Fruit fly (Drosophila melanogaster) whole organism, embryonic: Measurements from ENCODE around the gene CG6937.

Experiments
- CG10209 ChIP-seq: fragments of 200-800 bp; sonication (Bioruptor generic); optimal IDR thresholded peaks from 3 replicates; lab custom pipeline; 2017; ENCODE audit warnings: missing biosample characterization, mild to moderate bottlenecking, missing genetic modification characterization, missing genetic modification reagents
- CG10654 ChIP-seq: fragments of 200-800 bp; sonication (Bioruptor generic); optimal IDR thresholded peaks from 2 replicates; lab custom pipeline; 2016; ENCODE audit warnings: missing biosample characterization, missing genetic modification characterization
- CG10979 ChIP-seq: fragments of 200-800 bp; sonication (Bioruptor generic); optimal IDR thresholded peaks from 2 replicates; lab custom pipeline; 2018; ENCODE audit warnings: missing biosample characterization, mild to moderate bottlenecking, missing genetic modification characterization, moderate library complexity
- CG11723 ChIP-seq: fragments of 200-800 bp; sonication (Bioruptor generic); optimal IDR thresholded peaks from 2 replicates; lab custom pipeline; 2017; ENCODE audit warnings: missing biosample characterization, mild to moderate bottlenecking, missing genetic modification characterization
- CG12236 ChIP-seq: fragments of 200-800 bp; sonication (Bioruptor generic); optimal IDR thresholded peaks from 2 replicates; lab custom pipeline; 2016; ENCODE audit warnings: missing biosample characterization, missing genetic modification characterization
- CG12659 ChIP-seq: fragments of 200-800 bp; sonication (Bioruptor generic); optimal IDR thresholded peaks from 3 replicates; lab custom pipeline; 2017; ENCODE audit warnings: mild to moderate bottlenecking, missing biosample characterization, missing genetic modification reagents, missing genetic modification characterization
- CG15011 ChIP-seq: fragments of 200-800 bp; sonication (Bioruptor generic); optimal IDR thresholded peaks from 3 replicates; lab custom pipeline; 2018; ENCODE audit warnings: missing biosample characterization, mild to moderate bottlenecking, missing genetic modification characterization
- CG15696 ChIP-seq: fragments of 200-800 bp; sonication (Bioruptor generic); optimal IDR thresholded peaks from 2 replicates; lab custom pipeline; 2019; ENCODE audit warnings: missing biosample characterization, mild to moderate bottlenecking, missing genetic modification characterization, moderate library complexity
- CG18262 ChIP-seq: fragments of 200-800 bp; optimal IDR thresholded peaks from 3 replicates; lab custom pipeline; 2019; ENCODE audit warnings: missing biosample characterization, mild to moderate bottlenecking, missing genetic modification characterization, moderate library complexity
- CG30403 ChIP-seq: fragments of 200-800 bp; sonication (Bioruptor generic); optimal IDR thresholded peaks from 3 replicates; lab custom pipeline; 2016; ENCODE audit warnings: missing biosample characterization, missing genetic modification characterization
- CG31365 ChIP-seq: fragments of 200-800 bp; sonication (Bioruptor generic); optimal IDR thresholded peaks from 2 replicates; lab custom pipeline; 2018; ENCODE audit warnings: missing biosample characterization, mild to moderate bottlenecking, missing genetic modification characterization
- CG31441 ChIP-seq: fragments of 200-800 bp; sonication (Bioruptor generic); IDR thresholded peaks from 2 replicates; pipeline ENCODE4 v1.3.6; 2022; ENCODE audit warnings: missing biosample characterization, missing genetic modification characterization
- CG34224 ChIP-seq: fragments of 200-800 bp; sonication (Bioruptor generic); IDR thresholded peaks from 3 replicates; pipeline ENCODE4 v1.3.6; 2022; ENCODE audit warnings: missing biosample characterization, missing genetic modification characterization; ENCODE audit not compliant: partially characterized antibody
- CG6175 ChIP-seq: fragments of 200-800 bp; sonication (Bioruptor generic); IDR thresholded peaks from 3 replicates; pipeline ENCODE4 v1.3.6; 2022; ENCODE audit warnings: missing biosample characterization, missing genetic modification characterization
- CG6683 ChIP-seq: fragments of 200-800 bp; sonication (Bioruptor generic); optimal IDR thresholded peaks from 2 replicates; lab custom pipeline; 2017; ENCODE audit warnings: missing biosample characterization, mild to moderate bottlenecking, missing genetic modification characterization, missing genetic modification reagents
- CG7271 ChIP-seq: fragments of 200-800 bp; sonication (Bioruptor generic); optimal IDR thresholded peaks from 2 replicates; lab custom pipeline; 2018; ENCODE audit warnings: missing biosample characterization, mild to moderate bottlenecking, missing genetic modification characterization, moderate library complexity
- CG9437 ChIP-seq: fragments of 200-800 bp; sonication (Bioruptor generic); optimal IDR thresholded peaks from 2 replicates; lab custom pipeline; 2018; ENCODE audit warnings: missing biosample characterization, mild to moderate bottlenecking, missing genetic modification characterization
- CHES-1-like ChIP-seq: fragments of 200-800 bp; sonication (Bioruptor generic); optimal IDR thresholded peaks from 2 replicates; lab custom pipeline; 2016; ENCODE audit warnings: missing biosample characterization, missing genetic modification characterization
- CTCF ChIP-seq: fragments of 200-800 bp; sonication (Bioruptor generic); optimal IDR thresholded peaks from 2 replicates; lab custom pipeline; 2017; ENCODE audit warnings: missing biosample characterization, mild to moderate bottlenecking, missing genetic modification characterization, moderate library complexity
- CrebB ChIP-seq: fragments of 200-800 bp; sonication (Bioruptor generic); optimal IDR thresholded peaks from 3 replicates; lab custom pipeline; 2018; ENCODE audit warnings: missing biosample characterization, mild to moderate bottlenecking, missing genetic modification characterization
- D ChIP-seq, 2 experiments: fragments of 200-800 bp in 1 of 2; fragments of >200 bp in 1 of 2; sonication (Bioruptor generic) in 1 of 2; optimal IDR thresholded peaks; 2 replicates in 1 of 2; 3 replicates in 1 of 2; lab custom pipeline; 2017; ENCODE audit warnings: mild to moderate bottlenecking in 1 of 2, missing biosample characterization in 1 of 2, missing genetic modification characterization in 1 of 2, missing genetic modification reagents in 1 of 2
- Dref ChIP-seq: fragments of 200-800 bp; sonication (Bioruptor generic); IDR thresholded peaks from 2 replicates; pipeline ENCODE4 v1.3.6; 2022; ENCODE audit warnings: missing biosample characterization, missing genetic modification characterization
- HHEX ChIP-seq: fragments of 200-800 bp; sonication (Bioruptor generic); optimal IDR thresholded peaks from 3 replicates; lab custom pipeline; 2017; ENCODE audit warnings: missing biosample characterization, mild to moderate bottlenecking, missing genetic modification characterization, missing genetic modification reagents
- Hey ChIP-seq: fragments of 200-800 bp; sonication (Bioruptor generic); optimal IDR thresholded peaks from 3 replicates; lab custom pipeline; 2018; ENCODE audit warnings: missing biosample characterization, mild to moderate bottlenecking, missing genetic modification characterization
- Hr3 ChIP-seq: fragments of 200-800 bp; sonication (Bioruptor generic); optimal IDR thresholded peaks from 3 replicates; lab custom pipeline; 2016; ENCODE audit warnings: missing biosample characterization, missing genetic modification characterization
- Hr51 ChIP-seq, 2 experiments: fragments of 200-800 bp; sonication (Bioruptor generic); optimal IDR thresholded peaks; 2 replicates in 1 of 2; 3 replicates in 1 of 2; lab custom pipeline; 2016 to 2018; ENCODE audit warnings: missing biosample characterization in 2 of 2, missing genetic modification characterization in 2 of 2, mild to moderate bottlenecking in 1 of 2, moderate library complexity in 1 of 2
- Max ChIP-seq: fragments of 200-800 bp; sonication (Bioruptor generic); optimal IDR thresholded peaks from 2 replicates; lab custom pipeline; 2016; ENCODE audit warnings: missing biosample characterization, mild to moderate bottlenecking, missing genetic modification characterization
- Med ChIP-seq: fragments of 200-800 bp; sonication (Bioruptor generic); peaks from one replicate; lab custom pipeline; 2016; ENCODE audit warnings: missing biosample characterization, missing genetic modification characterization, mild to moderate bottlenecking, inconsistent platforms, moderate library complexity
- Mrtf ChIP-seq: fragments of 200-800 bp; sonication (Bioruptor generic); IDR thresholded peaks from 3 replicates; pipeline ENCODE4 v1.3.6; 2022; ENCODE audit warnings: missing biosample characterization, missing genetic modification characterization
- Sox102F ChIP-seq: fragments of 200-800 bp; sonication (Bioruptor generic); optimal IDR thresholded peaks from 2 replicates; lab custom pipeline; 2018; ENCODE audit warnings: missing biosample characterization, mild to moderate bottlenecking, missing genetic modification characterization, moderate library complexity
- YL-1 ChIP-seq: fragments of 200-800 bp; sonication (Bioruptor generic); optimal IDR thresholded peaks from 3 replicates; lab custom pipeline; 2017; ENCODE audit warnings: missing biosample characterization, mild to moderate bottlenecking, missing genetic modification characterization
- bsh ChIP-seq, 2 experiments: fragments of 200-800 bp; sonication (Bioruptor generic); optimal IDR thresholded peaks; 2 replicates each; lab custom pipeline; 2017 to 2018; ENCODE audit warnings: mild to moderate bottlenecking in 2 of 2, missing biosample characterization in 2 of 2, missing genetic modification characterization in 2 of 2, moderate library complexity in 1 of 2
- btn ChIP-seq: fragments of 200-800 bp; sonication (Bioruptor generic); optimal IDR thresholded peaks from 2 replicates; lab custom pipeline; 2016; ENCODE audit warnings: missing biosample characterization, missing genetic modification characterization
- ci ChIP-seq: fragments of 200-800 bp; sonication (Bioruptor generic); IDR thresholded peaks from 3 replicates; pipeline ENCODE4 v1.3.6; 2022; ENCODE audit warnings: missing biosample characterization, missing genetic modification characterization
- dm ChIP-seq: fragments of 200-800 bp; sonication (Bioruptor generic); optimal IDR thresholded peaks from 3 replicates; lab custom pipeline; 2016; ENCODE audit warnings: missing biosample characterization, missing genetic modification characterization
- gce ChIP-seq: fragments of 200-800 bp; sonication (Bioruptor generic); IDR thresholded peaks from 3 replicates; pipeline ENCODE4 v1.3.6; 2022; ENCODE audit warnings: missing biosample characterization, missing genetic modification characterization
- gt ChIP-seq: fragments of 200-800 bp; sonication (Bioruptor generic); IDR thresholded peaks from 2 replicates; pipeline ENCODE4 v1.3.6; 2022; ENCODE audit warnings: missing biosample characterization, missing genetic modification characterization
- ham ChIP-seq: fragments of 200-800 bp; sonication (Bioruptor generic); IDR thresholded peaks from 2 replicates; pipeline ENCODE4 v1.3.6; 2022; ENCODE audit warnings: missing biosample characterization, missing genetic modification characterization
- hkb ChIP-seq, 2 experiments: fragments of 200-800 bp in 1 of 2; fragments of >200 bp in 1 of 2; sonication (Bioruptor generic) in 1 of 2; IDR thresholded peaks in 1 of 2; optimal IDR thresholded peaks in 1 of 2; 2 replicates each; pipeline versions ENCODE4 v1.3.6 to Lab custom; 2017 to 2022; ENCODE audit warnings: missing biosample characterization in 1 of 2, missing genetic modification characterization in 1 of 2
- ind ChIP-seq: fragments of 200-800 bp; sonication (Bioruptor generic); optimal IDR thresholded peaks from 3 replicates; lab custom pipeline; 2016; ENCODE audit warnings: missing biosample characterization, missing genetic modification characterization
- odd ChIP-seq: fragments of 200-800 bp; sonication (Bioruptor generic); optimal IDR thresholded peaks from 2 replicates; lab custom pipeline; 2017; ENCODE audit warnings: missing biosample characterization, mild to moderate bottlenecking, missing genetic modification characterization
- pzg ChIP-seq: fragments of 200-800 bp; sonication (Bioruptor generic); optimal IDR thresholded peaks from 3 replicates; lab custom pipeline; 2018; ENCODE audit warnings: missing biosample characterization, mild to moderate bottlenecking, missing genetic modification characterization, moderate library complexity
- rib ChIP-seq: fragments of 200-800 bp; sonication (Bioruptor generic); IDR thresholded peaks from 2 replicates; pipeline ENCODE4 v1.3.6; 2022; ENCODE audit warnings: missing biosample characterization, missing genetic modification characterization
- salm ChIP-seq: fragments of 200-800 bp; sonication (Bioruptor generic); optimal IDR thresholded peaks from 2 replicates; lab custom pipeline; 2018; ENCODE audit warnings: missing biosample characterization, mild to moderate bottlenecking, missing genetic modification characterization
- sim ChIP-seq: fragments of 200-800 bp; sonication (Bioruptor generic); IDR thresholded peaks from 2 replicates; pipeline ENCODE4 v1.3.6; 2022; ENCODE audit warnings: missing biosample characterization, missing genetic modification characterization
- sima ChIP-seq: fragments of 200-800 bp; sonication (Bioruptor generic); optimal IDR thresholded peaks from 2 replicates; lab custom pipeline; 2016; ENCODE audit warnings: missing biosample characterization, missing genetic modification characterization
- slbo ChIP-seq: fragments of 200-800 bp; sonication (Bioruptor generic); IDR thresholded peaks from 2 replicates; pipeline ENCODE4 v1.3.6; 2022; ENCODE audit warnings: missing biosample characterization, missing genetic modification characterization
- unpg ChIP-seq: fragments of 200-800 bp; sonication (Bioruptor generic); optimal IDR thresholded peaks from 3 replicates; lab custom pipeline; 2018; ENCODE audit warnings: missing biosample characterization, mild to moderate bottlenecking, missing genetic modification characterization, moderate library complexity
- vvl ChIP-seq: fragments of 200-800 bp; sonication (Bioruptor generic); IDR thresholded peaks from 2 replicates; pipeline ENCODE4 v1.3.6; 2022; ENCODE audit warnings: missing biosample characterization, missing genetic modification characterization
- zfh1 ChIP-seq: fragments of 200-800 bp; sonication (Bioruptor generic); IDR thresholded peaks from 3 replicates; pipeline ENCODE4 v1.3.6; 2022; ENCODE audit warnings: missing biosample characterization, missing genetic modification characterization

CG6937 gene

DNA sequence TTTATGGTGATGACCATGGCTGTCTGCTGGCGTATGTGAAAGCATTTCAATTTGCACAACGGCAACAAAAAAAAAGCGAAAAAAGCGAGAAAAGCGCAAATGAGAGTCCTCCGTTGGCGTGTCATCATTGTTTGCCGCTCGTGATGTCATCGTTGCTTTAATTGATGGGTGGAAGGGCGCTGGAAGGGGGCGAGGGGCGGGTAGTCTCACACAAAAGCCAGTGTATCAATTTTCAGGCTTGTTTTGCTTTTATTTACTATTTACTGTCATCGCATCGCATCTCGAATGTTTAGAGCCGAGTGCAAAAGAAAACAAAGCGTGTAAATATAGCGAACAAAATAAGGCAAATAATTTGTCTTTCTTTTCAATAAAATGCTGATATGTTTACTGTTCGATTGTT is 4.7 kb downstream of the CG6937 start (continued):
- TF ChIP-seq pzg (GFP tag; lab: Kevin White, UChicago) = no peak
- no peak for TF ChIP-seq CG6175
- peak; percentile 8 for TF ChIP-seq CG11723 (GFP tag; lab: Kevin White, UChicago)
- no peak for TF ChIP-seq dm (GFP tag; lab: Kevin White, UChicago)
- TF ChIP-seq Mrtf (GFP tag; lab: Robert Waterston, UW) = peak; percentile 31; the same call in 1 of the 3 replicates
- TF ChIP-seq gt = no peak
- TF ChIP-seq CG7271 (tag; lab: Kevin White, UChicago) = peak; percentile 62
- peak; percentile 25 for TF ChIP-seq CG15011 (GFP tag; lab: Kevin White, UChicago)
- TF ChIP-seq CG31441 = peak; percentile 42
- TF ChIP-seq CrebB (tag; lab: Kevin White, UChicago) = peak; percentile 50
- TF ChIP-seq hkb (optimal IDR thresholded peaks at IDR 0.05; lab: Kevin White, UChicago) = no peak
- TF ChIP-seq hkb (GFP tag; IDR thresholded peaks at IDR 0.05; lab: Robert Waterston, UW) = peak; percentile 31; the same call in 1 of the 2 replicates
- no peak for TF ChIP-seq CG30403 (GFP tag; lab: Kevin White, UChicago)
- peak in 1 of 2 experiments; percentile 9 for TF ChIP-seq Hr51 (GFP tag; optimal IDR thresholded peaks at IDR 0.05; lab: Kevin White, UChicago)
- no peak for TF ChIP-seq CG34224 (GFP tag; lab: Robert Waterston, UW)
- TF ChIP-seq salm = peak; percentile 69
- peak; percentile 10 for TF ChIP-seq CG12659 (GFP tag; lab: Kevin White, UChicago)
- TF ChIP-seq unpg (GFP tag; lab: Kevin White, UChicago) = peak; percentile 58
- no peak for TF ChIP-seq D (optimal IDR thresholded peaks at IDR 0.05; lab: Kevin White, UChicago)
- peak; percentile 56 for TF ChIP-seq D (GFP tag; optimal IDR thresholded peaks at IDR 0.05; lab: Kevin White, UChicago)
- no peak for TF ChIP-seq Hey (tag; lab: Kevin White, UChicago)
- no peak for TF ChIP-seq CG9437 (GFP tag; lab: Kevin White, UChicago)
- peak; percentile 3 for TF ChIP-seq CG31365 (tag; lab: Kevin White, UChicago)
- no peak for TF ChIP-seq Dref (GFP tag; lab: Robert Waterston, UW)
- TF ChIP-seq zfh1 (GFP tag; lab: Robert Waterston, UW) = 0 out of 3 replicates have a peak, but pooled peaks have one; percentile 10
- no peak for TF ChIP-seq rib (GFP tag; lab: Robert Waterston, UW)
- no peak for TF ChIP-seq ham (GFP tag; lab: Robert Waterston, UW)
- TF ChIP-seq slbo (GFP tag; lab: Robert Waterston, UW) = no peak
- TF ChIP-seq gce (GFP tag; lab: Robert Waterston, UW) = 0 out of 3 replicates have a peak, but pooled peaks have one; percentile 52
- no peak for TF ChIP-seq Hr3 (GFP tag; lab: Kevin White, UChicago)
- TF ChIP-seq CG10979 (tag; lab: Kevin White, UChicago) = peak; percentile 7
- TF ChIP-seq CG10209 (GFP tag; lab: Kevin White, UChicago) = peak; percentile 30
- peak; percentile 13 for TF ChIP-seq odd (GFP tag; lab: Kevin White, UChicago)
- TF ChIP-seq CG12236 = peak; percentile 7
- TF ChIP-seq vvl (GFP tag; lab: Robert Waterston, UW) = peak; percentile 30; the same call in 1 of the 2 replicates
- TF ChIP-seq sima (GFP tag; lab: Kevin White, UChicago) = no peak
- TF ChIP-seq CG10654 (GFP tag; lab: Kevin White, UChicago) = peak; percentile 16
- peak; percentile 32; the same call in 1 of the 2 replicates for TF ChIP-seq sim (GFP tag; lab: Robert Waterston, UW)
- TF ChIP-seq YL-1 (GFP tag; lab: Kevin White, UChicago) = no peak
- TF ChIP-seq bsh (GFP tag; optimal IDR thresholded peaks at IDR 0.05; lab: Kevin White, UChicago) = peak in 1 of 2 experiments; percentile 72
- TF ChIP-seq CG6683 (GFP tag; lab: Kevin White, UChicago) = no peak
- TF ChIP-seq btn = no peak
- peak; percentile 40 for TF ChIP-seq CG18262
- TF ChIP-seq CTCF (GFP tag; lab: Kevin White, UChicago) = no peak
- TF ChIP-seq CG15696 = peak; percentile 45
- TF ChIP-seq Max (GFP tag; lab: Kevin White, UChicago) = no peak
- peak; percentile 69 for TF ChIP-seq Sox102F (GFP tag; lab: Kevin White, UChicago)
- TF ChIP-seq HHEX = peak; percentile 40
- peak; percentile 63; the same call in 1 of the 3 replicates for TF ChIP-seq ci (GFP tag; lab: Robert Waterston, UW)
- no peak for TF ChIP-seq ind (GFP tag; lab: Kevin White, UChicago)
- TF ChIP-seq CHES-1-like (GFP tag; lab: Kevin White, UChicago) = no peak
- peak; percentile 65 for TF ChIP-seq Med (GFP tag; lab: Kevin White, UChicago)
